Worm (Caenorhabditis elegans): ENCODE data around the gene T12G3.11.

The T12G3.11 gene

ce11 chrIV:12036924-12037323, 7.4 kb upstream of the T12G3.11 start (continued):
- TF ChIP-seq zim-3 (tag; optimal IDR thresholded peaks at IDR 0.05) (no peak), ama-1 (optimal IDR thresholded peaks at IDR 0.05) (peak; percentile 49), ama-1 (GFP tag; optimal IDR thresholded peaks at IDR 0.05) (no peak), ztf-3 (GFP tag; optimal IDR thresholded peaks at IDR 0.05) (no peak), him-1 (tag; optimal IDR thresholded peaks at IDR 0.05) (no peak), aptf-3 (GFP tag; IDR thresholded peaks at IDR 0.05) (no peak), lin-40 (tag; optimal IDR thresholded peaks at IDR 0.05) (peak; percentile 50), ztf-6 (GFP tag; IDR thresholded peaks at IDR 0.05) (no peak), nfyb-1 (GFP tag; IDR thresholded peaks at IDR 0.05) (peak; percentile 77; the same call in 1 of the 2 replicates), ztf-26 (tag; optimal IDR thresholded peaks at IDR 0.05) (no peak), rpc-1 (optimal IDR thresholded peaks at IDR 0.05) (no peak), rpc-1 (tag; optimal IDR thresholded peaks at IDR 0.05) (no peak), madf-8 (GFP tag; conservative IDR thresholded peaks at IDR 0.05) (no peak), cebp-2 (GFP tag; IDR thresholded peaks at IDR 0.05) (no peak)

ce11 chrIV:12035422-12035821, 5.8 kb upstream of the T12G3.11 start:
- TF ChIP-seq zfh-2 (GFP tag; conservative IDR thresholded peaks at IDR 0.05) (0 out of 2 replicates have a peak, but pooled peaks have one; percentile 4), hlh-12 (tag; optimal IDR thresholded peaks at IDR 0.05) (no peak), lin-26 (GFP tag; IDR thresholded peaks at IDR 0.05) (0 out of 2 replicates have a peak, but pooled peaks have one; percentile 8)

- no peak for TF ChIP-seq egl-18 (GFP tag; IDR thresholded peaks at IDR 0.05)
- no peak for TF ChIP-seq C17E4.6 (GFP tag; IDR thresholded peaks at IDR 0.05)
- TF ChIP-seq T26A5.8 (tag; optimal IDR thresholded peaks at IDR 0.05), result no peak
- TF ChIP-seq let-526 (GFP tag; IDR thresholded peaks at IDR 0.05), result no peak
- TF ChIP-seq ekl-4 (GFP tag; IDR thresholded peaks at IDR 0.05), result 0 out of 2 replicates have a peak, but pooled peaks have one; percentile 12
- TF ChIP-seq Y53G8AR.9 (GFP tag; conservative IDR thresholded peaks at IDR 0.05), result no peak
- no peak for TF ChIP-seq C06A6.2 (GFP tag; conservative IDR thresholded peaks at IDR 0.05)
- no peak for TF ChIP-seq aptf-3 (GFP tag; IDR thresholded peaks at IDR 0.05)
- no peak for TF ChIP-seq let-607 (tag; optimal IDR thresholded peaks at IDR 0.05)
- no peak for TF ChIP-seq efl-1 (GFP tag; optimal IDR thresholded peaks at IDR 0.05)
- TF ChIP-seq pha-4 (tag; optimal IDR thresholded peaks at IDR 0.05), result no peak
- no peak for TF ChIP-seq dpff-1 (tag; optimal IDR thresholded peaks at IDR 0.05)
- TF ChIP-seq die-1 (tag; optimal IDR thresholded peaks at IDR 0.05), result no peak
- TF ChIP-seq lin-40 (tag; optimal IDR thresholded peaks at IDR 0.05), result no peak
- TF ChIP-seq lir-1 (GFP tag; conservative IDR thresholded peaks at IDR 0.05), result no peak
- TF ChIP-seq rpc-1 (optimal IDR thresholded peaks at IDR 0.05), result no peak
- no peak for TF ChIP-seq rpc-1 (tag; optimal IDR thresholded peaks at IDR 0.05)
- no peak for TF ChIP-seq F33H1.4 (GFP tag; IDR thresholded peaks at IDR 0.05)
- TF ChIP-seq zfh-2 (GFP tag; conservative IDR thresholded peaks at IDR 0.05), result 0 out of 2 replicates have a peak, but pooled peaks have one; percentile 12
- no peak for TF ChIP-seq lsl-1 (GFP tag; optimal IDR thresholded peaks at IDR 0.05)
- no peak for TF ChIP-seq tbp1 (GFP tag; optimal IDR thresholded peaks at IDR 0.05)
- no peak for TF ChIP-seq mcd-1 (GFP tag; IDR thresholded peaks at IDR 0.05)
- TF ChIP-seq D2030.7 (GFP tag; IDR thresholded peaks at IDR 0.05), result no peak
- peak; percentile 59 for TF ChIP-seq ama-1 (optimal IDR thresholded peaks at IDR 0.05)
- no peak for TF ChIP-seq ama-1 (GFP tag; optimal IDR thresholded peaks at IDR 0.05)
- TF ChIP-seq cebp-2 (GFP tag; IDR thresholded peaks at IDR 0.05), result peak; percentile 19; the same call in 1 of the 2 replicates
- no peak for TF ChIP-seq madf-10 (tag; optimal IDR thresholded peaks at IDR 0.05)
- no peak for TF ChIP-seq T07F8.4 (tag; optimal IDR thresholded peaks at IDR 0.05)
- 0 out of 2 replicates have a peak, but pooled peaks have one; percentile 35 for TF ChIP-seq attf-6 (GFP tag; IDR thresholded peaks at IDR 0.05)
Measured at ce11 chrIV:12034776-12035175, 5.2 kb upstream of the T12G3.11 start.

Data from whole organism, young adult.